Fruit fly (Drosophila melanogaster) whole organism, embryonic: ENCODE data around the gene CG7071.

Source experiments
- CG10654 ChIP-seq: fragments of 200-800 bp; sonication (Bioruptor generic); optimal IDR thresholded peaks from 2 replicates; lab custom pipeline; 2016; ENCODE audit warnings: missing biosample characterization, missing genetic modification characterization
- CG12071 ChIP-seq: fragments of 200-800 bp; sonication (Bioruptor generic); optimal IDR thresholded peaks from 3 replicates; lab custom pipeline; 2018; ENCODE audit warnings: missing biosample characterization, mild to moderate bottlenecking, missing genetic modification characterization
- CG12219 ChIP-seq: fragments of 200-800 bp; sonication (Bioruptor generic); optimal IDR thresholded peaks from 3 replicates; lab custom pipeline; 2018; ENCODE audit warnings: missing biosample characterization, mild to moderate bottlenecking, missing genetic modification characterization
- CG12299 ChIP-seq: fragments of 200-800 bp; sonication (Bioruptor generic); optimal IDR thresholded peaks from 2 replicates; lab custom pipeline; 2018; ENCODE audit warnings: missing biosample characterization, mild to moderate bottlenecking, missing genetic modification characterization
- CG13624 ChIP-seq: fragments of 200-800 bp; sonication (Bioruptor generic); optimal IDR thresholded peaks from 2 replicates; lab custom pipeline; 2016; ENCODE audit warnings: missing biosample characterization, missing genetic modification characterization
- CG15269 ChIP-seq: fragments of 200-800 bp; sonication (Bioruptor generic); optimal IDR thresholded peaks from 2 replicates; lab custom pipeline; 2018; ENCODE audit warnings: missing biosample characterization, mild to moderate bottlenecking, missing genetic modification characterization, moderate library complexity
- CG1529 ChIP-seq: fragments of 200-800 bp; sonication (Bioruptor generic); optimal IDR thresholded peaks from 3 replicates; lab custom pipeline; 2018; ENCODE audit warnings: missing biosample characterization, missing genetic modification characterization
- CG18619 ChIP-seq: fragments of 200-800 bp; sonication (Bioruptor generic); optimal IDR thresholded peaks from 3 replicates; lab custom pipeline; 2017; ENCODE audit warnings: missing biosample characterization, mild to moderate bottlenecking, missing genetic modification characterization
- CG32532 ChIP-seq: fragments of 200-800 bp; sonication (Bioruptor generic); IDR thresholded peaks from 2 replicates; pipeline ENCODE4 v1.3.6; 2022; ENCODE audit warnings: missing biosample characterization, missing genetic modification characterization
- CG34224 ChIP-seq: fragments of 200-800 bp; sonication (Bioruptor generic); IDR thresholded peaks from 3 replicates; pipeline ENCODE4 v1.3.6; 2022; ENCODE audit warnings: missing biosample characterization, missing genetic modification characterization; ENCODE audit not compliant: partially characterized antibody
- CG34422 ChIP-seq: fragments of 200-800 bp; sonication (Bioruptor generic); IDR thresholded peaks from 3 replicates; pipeline ENCODE4 v1.3.6; 2022; ENCODE audit warnings: missing biosample characterization, missing genetic modification characterization
- CG3838 ChIP-seq: fragments of 200-800 bp; sonication (Bioruptor generic); optimal IDR thresholded peaks from 3 replicates; lab custom pipeline; 2016; ENCODE audit warnings: missing biosample characterization, missing genetic modification characterization
- CG42726 ChIP-seq: fragments of 200-800 bp; sonication (Bioruptor generic); IDR thresholded peaks from 2 replicates; pipeline ENCODE4 v1.3.6; 2022; ENCODE audit warnings: missing biosample characterization, missing genetic modification characterization; ENCODE audit not compliant: partially characterized antibody
- CG5180 ChIP-seq: fragments of 200-800 bp; sonication (Bioruptor generic); optimal IDR thresholded peaks from 3 replicates; lab custom pipeline; 2017; ENCODE audit warnings: missing biosample characterization, missing genetic modification characterization, mild to moderate bottlenecking, moderate library complexity, missing genetic modification reagents
- CG6791 ChIP-seq: fragments of 200-800 bp; sonication (Bioruptor generic); IDR thresholded peaks from 3 replicates; pipeline ENCODE4 v1.3.6; 2022; ENCODE audit warnings: missing biosample characterization, missing genetic modification characterization; ENCODE audit not compliant: partially characterized antibody
- CG7556 ChIP-seq: fragments of 200-800 bp; sonication (Bioruptor generic); optimal IDR thresholded peaks from 2 replicates; lab custom pipeline; 2017; ENCODE audit warnings: missing biosample characterization, mild to moderate bottlenecking, missing genetic modification characterization
- CG7839 ChIP-seq: fragments of 200-800 bp; sonication (Bioruptor generic); optimal IDR thresholded peaks from 3 replicates; lab custom pipeline; 2018; ENCODE audit warnings: missing biosample characterization, mild to moderate bottlenecking, missing genetic modification characterization, moderate library complexity
- CG8089 ChIP-seq: fragments of 200-800 bp; sonication (Bioruptor generic); optimal IDR thresholded peaks from 3 replicates; lab custom pipeline; 2016; ENCODE audit warnings: missing biosample characterization, missing genetic modification characterization
- CG8281 ChIP-seq: fragments of 200-800 bp; sonication (Bioruptor generic); optimal IDR thresholded peaks from 2 replicates; lab custom pipeline; 2018; ENCODE audit warnings: missing biosample characterization, mild to moderate bottlenecking, missing genetic modification characterization, moderate library complexity
- CG9932 ChIP-seq: fragments of 200-800 bp; sonication (Bioruptor generic); IDR thresholded peaks from 2 replicates; pipeline ENCODE4 v1.3.6; 2022; ENCODE audit warnings: missing biosample characterization, missing genetic modification characterization
- HmgZ ChIP-seq: fragments of 200-800 bp; sonication (Bioruptor generic); optimal IDR thresholded peaks from 2 replicates; lab custom pipeline; 2018; ENCODE audit warnings: missing biosample characterization, mild to moderate bottlenecking, missing genetic modification characterization
- Hmr ChIP-seq: fragments of 200-800 bp; sonication (Bioruptor generic); optimal IDR thresholded peaks from 3 replicates; lab custom pipeline; 2017; ENCODE audit warnings: mild to moderate bottlenecking, missing biosample characterization, missing genetic modification reagents, missing genetic modification characterization
- Mrtf ChIP-seq: fragments of 200-800 bp; sonication (Bioruptor generic); IDR thresholded peaks from 3 replicates; pipeline ENCODE4 v1.3.6; 2022; ENCODE audit warnings: missing biosample characterization, missing genetic modification characterization
- NC2α ChIP-seq: fragments of 200-800 bp; sonication (Bioruptor generic); optimal IDR thresholded peaks from 2 replicates; lab custom pipeline; 2016; ENCODE audit warnings: missing biosample characterization, missing genetic modification characterization
- NC2β ChIP-seq: fragments of 200-800 bp; sonication (Bioruptor generic); optimal IDR thresholded peaks from 2 replicates; lab custom pipeline; 2016; ENCODE audit warnings: missing biosample characterization, missing genetic modification characterization
- Nf-YA ChIP-seq: fragments of 200-800 bp; sonication (Bioruptor generic); IDR thresholded peaks from 2 replicates; pipeline ENCODE4 v1.3.6; 2022; ENCODE audit warnings: missing biosample characterization, missing genetic modification characterization
- Ravus ChIP-seq: fragments of 200-800 bp; sonication (Bioruptor generic); IDR thresholded peaks from 2 replicates; pipeline ENCODE4 v1.3.6; 2022; ENCODE audit warnings: missing biosample characterization, missing genetic modification characterization
- Six4 ChIP-seq: fragments of 200-800 bp; sonication (Bioruptor generic); optimal IDR thresholded peaks from 2 replicates; lab custom pipeline; 2016; ENCODE audit warnings: missing biosample characterization, missing genetic modification characterization
- al ChIP-seq: fragments of 200-800 bp; sonication (Bioruptor generic); IDR thresholded peaks from 2 replicates; pipeline ENCODE4 v1.3.6; 2022; ENCODE audit warnings: missing biosample characterization, missing genetic modification characterization
- bigmax ChIP-seq: fragments of 200-800 bp; sonication (Bioruptor generic); optimal IDR thresholded peaks from 2 replicates; lab custom pipeline; 2018; ENCODE audit warnings: missing biosample characterization, mild to moderate bottlenecking, missing genetic modification characterization
- cad ChIP-seq: fragments of >200 bp; optimal IDR thresholded peaks from 2 replicates; lab custom pipeline; 2017; ENCODE audit warnings: missing biosample characterization, missing genetic modification characterization
- cas ChIP-seq: fragments of 200-800 bp; sonication (Bioruptor generic); IDR thresholded peaks from 2 replicates; pipeline ENCODE4 v1.3.6; 2022; ENCODE audit warnings: missing biosample characterization, missing genetic modification characterization
- caup ChIP-seq: fragments of 200-800 bp; sonication (Bioruptor generic); optimal IDR thresholded peaks from 3 replicates; lab custom pipeline; 2017; ENCODE audit warnings: missing biosample characterization, mild to moderate bottlenecking, missing genetic modification characterization, moderate library complexity; ENCODE audit not compliant: severe bottlenecking
- eyg ChIP-seq: fragments of 200-800 bp; sonication (Bioruptor generic); optimal IDR thresholded peaks from 3 replicates; lab custom pipeline; 2016; ENCODE audit warnings: missing biosample characterization, missing genetic modification characterization
- gsb ChIP-seq: fragments of 200-800 bp; sonication (Bioruptor generic); IDR thresholded peaks from 2 replicates; pipeline ENCODE4 v1.3.6; 2022; ENCODE audit warnings: missing biosample characterization, missing genetic modification characterization
- jing ChIP-seq: fragments of 200-800 bp; sonication (Bioruptor generic); optimal IDR thresholded peaks from 2 replicates; lab custom pipeline; 2018; ENCODE audit warnings: missing biosample characterization, mild to moderate bottlenecking, missing genetic modification characterization
- nerfin-2 ChIP-seq: fragments of 200-800 bp; sonication (Bioruptor generic); IDR thresholded peaks from 2 replicates; pipeline ENCODE4 v1.3.6; 2022; ENCODE audit warnings: missing biosample characterization, missing genetic modification characterization; ENCODE audit not compliant: partially characterized antibody
- onecut ChIP-seq: fragments of 200-800 bp; sonication (Bioruptor generic); IDR thresholded peaks from 2 replicates; pipeline ENCODE4 v1.3.6; 2022; ENCODE audit warnings: missing biosample characterization, missing genetic modification characterization
- otp ChIP-seq: fragments of 200-800 bp; sonication (Bioruptor generic); IDR thresholded peaks from 3 replicates; pipeline ENCODE4, ENCODE4 v1.3.6; 2022; ENCODE audit warnings: missing biosample characterization, missing genetic modification characterization
- pros ChIP-seq: fragments of 200-800 bp; sonication (Bioruptor generic); optimal IDR thresholded peaks from 3 replicates; lab custom pipeline; 2019; ENCODE audit warnings: missing biosample characterization, mild to moderate bottlenecking, missing genetic modification characterization, moderate library complexity
- psq ChIP-seq: fragments of 200-800 bp; sonication (Bioruptor generic); optimal IDR thresholded peaks from 2 replicates; lab custom pipeline; 2017; ENCODE audit warnings: missing biosample characterization, missing genetic modification characterization
- pzg ChIP-seq: fragments of 200-800 bp; sonication (Bioruptor generic); optimal IDR thresholded peaks from 3 replicates; lab custom pipeline; 2018; ENCODE audit warnings: missing biosample characterization, mild to moderate bottlenecking, missing genetic modification characterization, moderate library complexity
- run ChIP-seq: fragments of 200-800 bp; sonication (Bioruptor generic); optimal IDR thresholded peaks from 3 replicates; lab custom pipeline; 2018; ENCODE audit warnings: missing biosample characterization, mild to moderate bottlenecking, missing genetic modification characterization
- stwl ChIP-seq: fragments of 200-800 bp; sonication (Bioruptor generic); optimal IDR thresholded peaks from 3 replicates; lab custom pipeline; 2018; ENCODE audit warnings: missing biosample characterization, mild to moderate bottlenecking, missing genetic modification characterization, moderate library complexity
- tll ChIP-seq, 2 experiments: fragments of 200-800 bp in 1 of 2; fragments of >200 bp in 1 of 2; sonication (Bioruptor generic) in 1 of 2; optimal IDR thresholded peaks; 2 replicates each; lab custom pipeline; 2017 to 2019; ENCODE audit warnings: missing biosample characterization in 2 of 2, missing genetic modification characterization in 2 of 2, mild to moderate bottlenecking in 1 of 2, moderate library complexity in 1 of 2
- unc-4 ChIP-seq: fragments of 200-800 bp; sonication (Bioruptor generic); IDR thresholded peaks from 2 replicates; pipeline ENCODE4 v1.3.6; 2022; ENCODE audit warnings: missing biosample characterization, missing genetic modification characterization; ENCODE audit not compliant: partially characterized antibody
- unpg ChIP-seq: fragments of 200-800 bp; sonication (Bioruptor generic); optimal IDR thresholded peaks from 3 replicates; lab custom pipeline; 2018; ENCODE audit warnings: missing biosample characterization, mild to moderate bottlenecking, missing genetic modification characterization, moderate library complexity
- z ChIP-seq: fragments of 200-800 bp; sonication (Bioruptor generic); IDR thresholded peaks from 3 replicates; pipeline ENCODE4 v1.3.6; 2022; ENCODE audit warnings: missing biosample characterization, missing genetic modification characterization

The CG7071 gene

dm6 chr3R:22362218-22362907 is at the start of gene CG7071, which contains the start of the genes JMJD6 and Muted:
Gene CG7071, plus strand, starts transcription at chr3R:22362620.
Gene JMJD6, minus strand, starts transcription at chr3R:22362371.
Gene Muted, plus strand, starts transcription at chr3R:22362620.
- TF ChIP-seq unc-4 (peak; percentile 90), Six4 (GFP tag; lab: Kevin White, UChicago) (peak; percentile 89), CG5180 (GFP tag; lab: Kevin White, UChicago) (peak; percentile 66), CG12071 (GFP tag; lab: Kevin White, UChicago) (peak; percentile 67), HmgZ (tag; lab: Kevin White, UChicago) (peak; percentile 93), gsb (peak; percentile 66), CG10654 (GFP tag; lab: Kevin White, UChicago) (peak; percentile 86), CG42726 (GFP tag; lab: Robert Waterston, UW) (peak; percentile 66; the same call in 1 of the 2 replicates), CG7839 (peak; percentile 85), Nf-YA (GFP tag; lab: Robert Waterston, UW) (peak; percentile 53; the same call in 1 of the 2 replicates), otp (GFP tag; lab: Robert Waterston, UW) (peak; percentile 85; the same call in 2 of the 3 replicates), pzg (GFP tag; lab: Kevin White, UChicago) (peak; percentile 79), CG12299 (peak; percentile 91), al (GFP tag; lab: Robert Waterston, UW) (peak; percentile 92), CG34224 (peak; percentile 90), CG3838 (GFP tag; lab: Kevin White, UChicago) (peak; percentile 86), CG8281 (tag; lab: Kevin White, UChicago) (peak; percentile 63), CG9932 (GFP tag; lab: Robert Waterston, UW) (peak; percentile 98), nerfin-2 (GFP tag; lab: Robert Waterston, UW) (peak; percentile 53; the same call in 1 of the 2 replicates), caup (GFP tag; lab: Kevin White, UChicago) (peak; percentile 89), NC2β (GFP tag; lab: Kevin White, UChicago) (peak; percentile 84), CG7556 (GFP tag; lab: Kevin White, UChicago) (peak; percentile 85), stwl (tag; lab: Kevin White, UChicago) (peak; percentile 87), unpg (GFP tag; lab: Kevin White, UChicago) (peak; percentile 92), cas (GFP tag; lab: Robert Waterston, UW) (peak; percentile 87), cad (no peak), CG1529 (GFP tag; lab: Kevin White, UChicago) (peak; percentile 76), onecut (peak; percentile 72), eyg (GFP tag; lab: Kevin White, UChicago) (peak; percentile 81), CG15269 (tag; lab: Kevin White, UChicago) (peak; percentile 90), Mrtf (GFP tag; lab: Robert Waterston, UW) (peak; percentile 82), psq (GFP tag; lab: Kevin White, UChicago) (peak; percentile 81), CG12219 (peak; percentile 71), CG8089 (GFP tag; lab: Kevin White, UChicago) (peak; percentile 83), z (GFP tag; lab: Robert Waterston, UW) (peak; percentile 47; the same call in 2 of the 3 replicates), CG32532 (GFP tag; lab: Robert Waterston, UW) (peak; percentile 94), pros (GFP tag; lab: Kevin White, UChicago) (peak; percentile 25), CG34422 (GFP tag; lab: Robert Waterston, UW) (peak; percentile 93), run (tag; lab: Kevin White, UChicago) (peak; percentile 78), Hmr (GFP tag; lab: Kevin White, UChicago) (peak; percentile 93), Ravus (GFP tag; lab: Robert Waterston, UW) (peak; percentile 53), jing (GFP tag; lab: Kevin White, UChicago) (peak; percentile 69), CG18619 (GFP tag; lab: Kevin White, UChicago) (peak; percentile 83), NC2α (GFP tag; lab: Kevin White, UChicago) (peak; percentile 32), bigmax (GFP tag; lab: Kevin White, UChicago) (no peak), tll (GFP tag; optimal IDR thresholded peaks at IDR 0.05; lab: Kevin White, UChicago) (peak in 1 of 2 experiments; percentile 11), CG13624 (GFP tag; lab: Kevin White, UChicago) (peak; percentile 89), CG6791 (peak; percentile 67; the same call in 2 of the 3 replicates)
